Fruit fly (Drosophila melanogaster) whole organism, adult: ENCODE results near the gene ATPsynbeta.

Experiments
- CG14711 ChIP-seq: fragments of 200-800 bp; sonication (Bioruptor generic); optimal IDR thresholded peaks from 2 replicates; lab custom pipeline; 2018; ENCODE audit warnings: missing biosample characterization, mild to moderate bottlenecking, missing genetic modification characterization, moderate library complexity
- CG7101 ChIP-seq: fragments of 200-800 bp; sonication (Bioruptor generic); optimal IDR thresholded peaks from 2 replicates; lab custom pipeline; 2018; ENCODE audit warnings: missing biosample characterization, mild to moderate bottlenecking, missing genetic modification characterization, moderate library complexity
- pad ChIP-seq: fragments of 200-800 bp; sonication (Bioruptor generic); optimal IDR thresholded peaks from 3 replicates; lab custom pipeline; 2017; ENCODE audit warnings: missing biosample characterization, missing genetic modification characterization, mild to moderate bottlenecking, moderate library complexity, missing genetic modification reagents

dm6 chr4:1031137-1031536 is at the start of gene ATPsynbeta:
- no peak for TF ChIP-seq pad (GFP tag; lab: Kevin White, UChicago)
- TF ChIP-seq CG14711 (tag; lab: Kevin White, UChicago): no peak
- no peak for TF ChIP-seq CG7101 (tag; lab: Kevin White, UChicago)
